Fruit fly (Drosophila melanogaster) whole organism, pupa: Measurements from ENCODE around the gene eIF4G2.

Source experiments
- CG14655 ChIP-seq: fragments of 200-800 bp; sonication (Bioruptor generic); optimal IDR thresholded peaks from 3 replicates; lab custom pipeline; 2017; ENCODE audit warnings: mild to moderate bottlenecking, missing biosample characterization, missing genetic modification reagents, missing genetic modification characterization
- CG34367 ChIP-seq: fragments of 200-800 bp; sonication (Bioruptor generic); optimal IDR thresholded peaks from 2 replicates; lab custom pipeline; 2018; ENCODE audit warnings: missing biosample characterization, mild to moderate bottlenecking, missing genetic modification characterization
- CG9948 ChIP-seq: fragments of 200-800 bp; sonication (Bioruptor generic); optimal IDR thresholded peaks from 2 replicates; lab custom pipeline; 2018; ENCODE audit warnings: missing biosample characterization, mild to moderate bottlenecking, missing genetic modification characterization, moderate library complexity
- Ets98B ChIP-seq: fragments of 200-800 bp; sonication (Bioruptor generic); IDR thresholded peaks from 2 replicates; pipeline ENCODE4 v1.3.6; 2022; ENCODE audit warnings: missing biosample characterization, missing genetic modification characterization
- rn ChIP-seq: fragments of 200-800 bp; sonication (Bioruptor generic); IDR thresholded peaks from 2 replicates; pipeline ENCODE4 v1.3.6; 2022; ENCODE audit warnings: missing biosample characterization, missing genetic modification characterization

DNA sequence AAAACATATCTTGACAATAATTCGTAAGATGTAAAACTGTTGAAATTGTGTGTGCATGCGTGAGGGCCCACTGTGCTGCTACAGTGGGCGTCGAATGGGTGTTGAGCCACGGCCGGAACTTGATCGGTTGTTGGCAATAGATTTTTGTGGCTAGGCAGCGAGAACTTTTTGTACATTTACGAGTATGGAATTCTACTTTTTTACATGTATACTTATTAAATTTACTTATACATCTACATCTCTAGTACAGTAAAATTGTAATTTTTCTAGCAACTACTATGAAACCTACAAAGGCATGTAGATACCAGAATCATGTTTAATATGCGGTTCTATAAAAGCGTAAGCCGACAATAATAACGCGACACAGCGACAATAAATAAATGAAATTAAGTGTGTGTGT lies 30.6 kb upstream of the eIF4G2 start:
- no peak for TF ChIP-seq CG14655
- no peak for TF ChIP-seq CG34367 (tag; lab: Kevin White, UChicago)
- TF ChIP-seq CG9948 (tag; lab: Kevin White, UChicago): no peak
- no peak for TF ChIP-seq Ets98B (GFP tag; lab: Robert Waterston, UW)
- TF ChIP-seq rn: no peak
